Worm (Caenorhabditis elegans) whole organism, L3 larva: Measurements from ENCODE around the gene srb-12.

ENCODE experiments used
- R02D3.7 ChIP-seq: fragments of 150-350 bp; optimal IDR thresholded peaks from 2 replicates; lab custom pipeline; 2014; ENCODE audit warnings: missing biosample characterization, missing genetic modification characterization
- ZK546.5 ChIP-seq: sonication (generic microtip); optimal IDR thresholded peaks from 2 replicates; lab custom pipeline; 2017; ENCODE audit warnings: missing biosample characterization, missing genetic modification characterization
- aly-2 ChIP-seq: fragments of 150-350 bp; optimal IDR thresholded peaks from 2 replicates; lab custom pipeline; 2014; ENCODE audit warnings: missing biosample characterization, missing genetic modification characterization
- ceh-16 ChIP-seq: sonication (generic microtip); optimal IDR thresholded peaks from 2 replicates; lab custom pipeline; 2017; ENCODE audit warnings: missing biosample characterization, missing genetic modification characterization
- ceh-28 ChIP-seq: fragments of 150-350 bp; optimal IDR thresholded peaks from 2 replicates; lab custom pipeline; 2014; ENCODE audit warnings: missing biosample characterization, missing genetic modification reagents, missing genetic modification characterization
- ceh-82 ChIP-seq: fragments of 150-350 bp; optimal IDR thresholded peaks from 2 replicates; lab custom pipeline; 2014; ENCODE audit warnings: missing biosample characterization, missing genetic modification characterization
- ceh-9 ChIP-seq: sonication (generic microtip); optimal IDR thresholded peaks from 2 replicates; lab custom pipeline; 2018; ENCODE audit warnings: missing biosample characterization, missing genetic modification characterization
- daf-12 ChIP-seq: fragments of 150-350 bp; optimal IDR thresholded peaks from 2 replicates; lab custom pipeline; 2014; ENCODE audit warnings: missing biosample characterization, missing genetic modification reagents, missing genetic modification characterization
- egl-27 ChIP-seq: sonication (generic microtip); optimal IDR thresholded peaks from 4 replicates; lab custom pipeline; 2017; ENCODE audit warnings: missing biosample characterization, missing genetic modification reagents, missing genetic modification characterization
- egl-5 ChIP-seq: fragments of 150-350 bp; optimal IDR thresholded peaks from 2 replicates; lab custom pipeline; 2017; ENCODE audit warnings: missing biosample characterization, missing genetic modification reagents, missing genetic modification characterization, inconsistent platforms
- elt-3 ChIP-seq, 3 experiments: fragments of 150-350 bp in 1 of 3; sonication (generic microtip) in 2 of 3; optimal IDR thresholded peaks; 2 replicates in 2 of 3; 4 replicates in 1 of 3; lab custom pipeline; 2014 to 2017; ENCODE audit warnings: missing biosample characterization in 3 of 3, missing genetic modification characterization in 3 of 3
- eor-1 ChIP-seq, 2 experiments: fragments of 150-350 bp; optimal IDR thresholded peaks; 2 replicates each; lab custom pipeline; 2014 to 2018; ENCODE audit warnings: missing biosample characterization in 2 of 2, missing genetic modification characterization in 2 of 2
- fkh-10 ChIP-seq: sonication (generic microtip); optimal IDR thresholded peaks from 2 replicates; lab custom pipeline; 2017; ENCODE audit warnings: missing biosample characterization, missing genetic modification reagents, missing genetic modification characterization
- fkh-2 ChIP-seq: fragments of 150-350 bp; optimal IDR thresholded peaks from 2 replicates; lab custom pipeline; 2014; ENCODE audit warnings: missing biosample characterization, missing genetic modification reagents, missing genetic modification characterization
- hmg-11 ChIP-seq: sonication (generic microtip); optimal IDR thresholded peaks from 2 replicates; lab custom pipeline; 2016; ENCODE audit warnings: missing genetic modification characterization, missing compliant biosample characterization
- jun-1 ChIP-seq: fragments of 150-350 bp; optimal IDR thresholded peaks from 2 replicates; lab custom pipeline; 2014; ENCODE audit warnings: missing biosample characterization, missing genetic modification reagents, missing genetic modification characterization
- lsy-12 ChIP-seq: sonication (generic microtip); optimal IDR thresholded peaks from 2 replicates; lab custom pipeline; 2016; ENCODE audit warnings: mild to moderate bottlenecking, missing genetic modification characterization, missing compliant biosample characterization
- mdl-1 ChIP-seq: fragments of 150-350 bp; optimal IDR thresholded peaks from 2 replicates; lab custom pipeline; 2014; ENCODE audit warnings: missing biosample characterization, missing genetic modification characterization
- mml-1 ChIP-seq: fragments of 150-350 bp; sonication (generic microtip); optimal IDR thresholded peaks from 3 replicates; lab custom pipeline; 2014; ENCODE audit warnings: missing biosample characterization, missing genetic modification characterization
- nfya-1 ChIP-seq: sonication (generic microtip); optimal IDR thresholded peaks from 2 replicates; lab custom pipeline; 2017; ENCODE audit warnings: missing genetic modification characterization, mild to moderate bottlenecking, missing compliant biosample characterization, antibody characterized with exemption, moderate library complexity; ENCODE audit not compliant: insufficient read depth
- nhr-11 ChIP-seq: fragments of 150-350 bp; optimal IDR thresholded peaks from 2 replicates; lab custom pipeline; 2014; ENCODE audit warnings: missing biosample characterization, missing genetic modification characterization
- nhr-237 ChIP-seq: fragments of 150-350 bp; optimal IDR thresholded peaks from 2 replicates; lab custom pipeline; 2014; ENCODE audit warnings: missing biosample characterization, missing genetic modification characterization
- nhr-25 ChIP-seq: sonication (generic microtip); optimal IDR thresholded peaks from 2 replicates; lab custom pipeline; 2017; ENCODE audit warnings: missing biosample characterization, missing genetic modification characterization
- nhr-28 ChIP-seq: fragments of 150-350 bp; optimal IDR thresholded peaks from 2 replicates; lab custom pipeline; 2014; ENCODE audit warnings: missing biosample characterization, missing genetic modification characterization
- nhr-76 ChIP-seq: fragments of 150-350 bp; sonication (generic microtip); optimal IDR thresholded peaks from 5 replicates; lab custom pipeline; 2014; ENCODE audit warnings: missing biosample characterization, missing genetic modification characterization
- nhr-77 ChIP-seq: fragments of 150-350 bp; optimal IDR thresholded peaks from 2 replicates; lab custom pipeline; 2014; ENCODE audit warnings: missing biosample characterization, missing genetic modification characterization
- pqm-1 ChIP-seq: fragments of 150-350 bp; optimal IDR thresholded peaks from 2 replicates; lab custom pipeline; 2017; ENCODE audit warnings: missing biosample characterization, missing genetic modification characterization, inconsistent platforms
- sea-2 ChIP-seq: fragments of 150-350 bp; sonication (generic microtip); optimal IDR thresholded peaks from 4 replicates; lab custom pipeline; 2014; ENCODE audit warnings: missing biosample characterization, missing genetic modification reagents, missing genetic modification characterization
- snpc-4 ChIP-seq: fragments of 150-350 bp; optimal IDR thresholded peaks from 2 replicates; lab custom pipeline; 2014; ENCODE audit warnings: missing biosample characterization, missing genetic modification characterization
- unc-39 ChIP-seq: sonication (generic microtip); optimal IDR thresholded peaks from 4 replicates; lab custom pipeline; 2017; ENCODE audit warnings: missing biosample characterization, missing genetic modification characterization

srb-12 gene

ce11 chrII:5174370-5174769 is 19.9 kb upstream of the srb-12 start, which contains the start of gene C27D6.3:
Gene C27D6.3, minus strand, starts transcription at chrII:5174470.
- TF ChIP-seq eor-1 (tag; optimal IDR thresholded peaks at IDR 0.05; lab: Kevin White, UChicago) (no peak), elt-3 (tag; optimal IDR thresholded peaks at IDR 0.05; lab: Kevin White, UChicago) (no peak), ZK546.5 (no peak), nhr-76 (tag; lab: Kevin White, UChicago) (no peak), aly-2 (no peak), nhr-237 (no peak), nhr-28 (tag; lab: Kevin White, UChicago) (no peak), nhr-25 (tag; lab: Kevin White, UChicago) (no peak), ceh-28 (tag; lab: Kevin White, UChicago) (no peak), ceh-16 (tag; lab: Kevin White, UChicago) (no peak)
- TF ChIP-seq, all 47 proteins: peak for 0

DNA sequence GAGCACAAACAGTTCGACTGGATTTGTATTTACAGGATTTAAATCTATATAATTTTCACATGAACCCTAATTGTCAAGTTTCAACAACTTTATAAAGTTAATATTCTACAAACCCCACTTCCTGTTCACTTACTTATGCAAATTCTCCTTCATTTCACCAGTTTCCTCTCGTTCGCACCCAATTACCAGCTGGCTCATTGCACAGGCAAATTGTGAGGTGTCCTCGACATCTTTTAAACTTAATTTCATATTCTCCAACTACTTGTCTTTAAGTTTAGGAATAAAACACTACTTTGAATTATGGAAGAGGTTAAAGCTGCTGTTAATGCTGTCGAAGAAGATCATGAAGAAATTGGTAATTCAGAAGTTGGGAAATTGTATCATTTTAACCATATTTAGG is 18.0 kb upstream of the srb-12 start, which contains the start of gene C27D6.1:
Gene C27D6.1, plus strand, starts transcription at position 301 of the 400 bp plus-strand sequence.
- no peak for TF ChIP-seq R02D3.7
- no peak for TF ChIP-seq fkh-2 (tag; lab: Kevin White, UChicago)
- TF ChIP-seq ZK546.5 = no peak
- no peak for TF ChIP-seq snpc-4 (tag; lab: Kevin White, UChicago)

DNA sequence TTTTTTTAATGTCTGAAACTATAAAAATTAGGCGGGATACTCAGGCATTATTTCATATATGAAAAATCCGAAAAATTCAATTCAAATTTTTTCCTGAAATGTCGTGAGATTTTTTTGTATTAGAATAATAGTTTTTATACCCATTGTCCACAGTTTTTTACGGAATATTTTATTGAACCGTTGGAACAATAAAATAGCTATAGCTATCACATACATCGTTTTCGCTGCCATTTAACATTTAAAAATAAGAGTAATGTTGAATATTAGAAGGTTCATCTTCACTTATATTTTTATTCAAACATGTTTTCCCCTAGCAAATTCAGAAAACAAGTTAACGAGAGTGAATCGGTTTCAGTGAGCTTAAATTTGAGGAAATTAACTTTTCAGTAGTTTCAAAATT is 17.2 kb upstream of the srb-12 start, which contains the start of gene C27D6.15:
Gene C27D6.15, plus strand, starts transcription at position 301 of the 400 bp plus-strand sequence.
- TF ChIP-seq nhr-11 (tag; lab: Kevin White, UChicago) (no peak), ceh-16 (tag; lab: Kevin White, UChicago) (no peak)

DNA sequence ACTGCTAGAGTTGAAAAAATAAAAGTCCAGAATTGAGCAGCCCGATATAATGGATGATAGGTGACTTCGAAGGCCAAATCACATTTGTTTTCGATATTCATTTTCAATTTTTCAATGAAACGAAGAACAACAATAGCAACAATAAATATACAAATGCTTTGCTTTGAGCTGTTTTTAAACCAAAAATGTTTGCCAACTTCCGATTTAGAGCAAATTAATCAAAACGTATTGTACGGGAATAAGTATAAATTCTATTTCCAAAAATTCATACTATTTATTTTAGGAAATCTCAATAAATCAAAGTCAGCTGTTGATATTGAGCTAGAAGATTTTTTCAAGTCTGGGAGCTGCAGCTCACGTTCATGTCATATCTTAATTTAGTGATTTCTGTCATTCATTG is 16.5 kb upstream of the srb-12 start, which contains the start of gene srb-1:
Gene srb-1, minus strand, starts transcription at position 101 of the 400 bp plus-strand sequence.
- TF ChIP-seq snpc-4 (tag; lab: Kevin White, UChicago) = no peak
- no peak for TF ChIP-seq pqm-1
- no peak for TF ChIP-seq sea-2 (GFP tag; lab: Kevin White, UChicago)
- TF ChIP-seq mdl-1 (tag; lab: Kevin White, UChicago) = no peak
- no peak for TF ChIP-seq lsy-12 (tag; lab: Kevin White, UChicago)
- no peak for TF ChIP-seq fkh-10 (GFP tag; lab: Kevin White, UChicago)
- TF ChIP-seq nhr-237 = no peak
- TF ChIP-seq egl-27 (tag; lab: Kevin White, UChicago) = no peak

DNA sequence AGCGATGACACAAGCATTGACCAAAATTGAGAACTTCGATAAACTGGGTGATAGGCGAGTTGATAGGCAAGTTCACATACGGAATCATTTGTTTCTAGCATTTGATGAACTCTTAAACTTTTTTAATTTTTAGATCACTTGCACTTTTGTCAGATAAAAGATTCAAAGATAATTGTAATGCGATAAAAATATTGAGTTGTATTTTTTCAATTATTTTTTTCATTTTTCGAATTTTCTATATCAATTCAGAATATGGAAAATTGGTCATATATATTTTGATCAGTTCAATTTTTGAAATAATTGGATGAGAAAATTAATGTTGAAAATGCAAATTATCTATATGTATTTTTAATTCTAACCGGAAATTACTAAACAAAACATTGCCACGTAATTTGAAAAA is 12.3 kb upstream of the srb-12 start, which contains the start of gene srb-3:
Gene srb-3, minus strand, starts transcription at position 101 of the 400 bp plus-strand sequence.
- no peak for TF ChIP-seq fkh-2 (tag; lab: Kevin White, UChicago)
- TF ChIP-seq egl-5 (tag; lab: Kevin White, UChicago) = no peak
- TF ChIP-seq mml-1 (tag; lab: Kevin White, UChicago) = no peak
- no peak for TF ChIP-seq nhr-77 (tag; lab: Kevin White, UChicago)
- TF ChIP-seq nhr-76 (tag; lab: Kevin White, UChicago) = no peak
- no peak for TF ChIP-seq ceh-9 (tag; lab: Kevin White, UChicago)
- TF ChIP-seq eor-1 (tag; optimal IDR thresholded peaks at IDR 0.05; lab: Kevin White, UChicago) = no peak
- no peak for TF ChIP-seq ceh-82
- no peak for TF ChIP-seq ceh-28 (tag; lab: Kevin White, UChicago)
- TF ChIP-seq egl-27 (tag; lab: Kevin White, UChicago) = no peak
- TF ChIP-seq hmg-11 = no peak
- no peak for TF ChIP-seq jun-1 (tag; lab: Kevin White, UChicago)
- TF ChIP-seq unc-39 (tag; lab: Kevin White, UChicago) = no peak
- TF ChIP-seq nfya-1 (tag; lab: Kevin White, UChicago) = no peak
- no peak for TF ChIP-seq mdl-1 (tag; lab: Kevin White, UChicago)
- TF ChIP-seq aly-2 = no peak
- no peak for TF ChIP-seq fkh-10 (GFP tag; lab: Kevin White, UChicago)
- TF ChIP-seq lsy-12 (tag; lab: Kevin White, UChicago) = no peak
- no peak for TF ChIP-seq ZK546.5
- TF ChIP-seq daf-12 = no peak

ce11 chrII:5163283-5163682 is 8.8 kb upstream of the srb-12 start, which contains the start of gene srb-5:
Gene srb-5, minus strand, starts transcription at chrII:5163383.
- TF ChIP-seq fkh-10 (GFP tag; lab: Kevin White, UChicago) (no peak), lsy-12 (tag; lab: Kevin White, UChicago) (no peak)
- TF ChIP-seq, all 47 proteins: peak for 0
